Worm (Caenorhabditis elegans) whole organism, L4 larva: ENCODE results near the gene daf-14.

ENCODE experiments used
- aha-1 ChIP-seq: fragments of 150-350 bp; peaks from one replicate; lab custom pipeline; 2014; ENCODE audit warnings: missing biosample characterization, missing genetic modification characterization
- ceh-82 ChIP-seq: sonication (generic microtip); optimal IDR thresholded peaks from 2 replicates; lab custom pipeline; 2017; ENCODE audit warnings: missing biosample characterization, missing genetic modification characterization
- lin-39 ChIP-seq: fragments of 150-350 bp; optimal IDR thresholded peaks from 2 replicates; lab custom pipeline; 2014; ENCODE audit warnings: missing biosample characterization, missing genetic modification reagents, missing genetic modification characterization
- lsy-2 ChIP-seq, 2 experiments: fragments of 150-350 bp in 1 of 2; sonication (generic microtip) in 1 of 2; optimal IDR thresholded peaks; 2 replicates each; lab custom pipeline; 2014 to 2017; ENCODE audit warnings: missing biosample characterization in 2 of 2, missing genetic modification characterization in 2 of 2
- nhr-237 ChIP-seq: sonication (generic microtip); optimal IDR thresholded peaks from 2 replicates; lab custom pipeline; 2017; ENCODE audit warnings: missing biosample characterization, missing genetic modification characterization
- unc-62 ChIP-seq, 3 experiments: fragments of 150-350 bp in 1 of 3; sonication (generic microtip); optimal IDR thresholded peaks in 2 of 3; peaks in 1 of 3; 1 replicate in 1 of 3; 2 replicates in 2 of 3; lab custom pipeline; 2014 to 2017; ENCODE audit warnings: missing biosample characterization in 3 of 3, missing genetic modification characterization in 3 of 3, missing genetic modification reagents in 3 of 3, missing genotype in 1 of 3

ce11 chrIV:10232456-10232855 is 18.0 kb upstream of the daf-14 start, which contains the start of gene F01G10.4:
- TF ChIP-seq lin-39 (tag; lab: Kevin White, UChicago) (no peak), aha-1 (tag; lab: Kevin White, UChicago) (no peak), nhr-237 (tag; lab: Kevin White, UChicago) (no peak), ceh-82 (tag; lab: Kevin White, UChicago) (no peak), unc-62 (GFP tag; optimal IDR thresholded peaks at IDR 0.05 in 1 of 2; lab: Kevin White, UChicago) (no peak), unc-62 (tag; optimal IDR thresholded peaks at IDR 0.05; lab: Kevin White, UChicago) (no peak), lsy-2 (tag; optimal IDR thresholded peaks at IDR 0.05; lab: Kevin White, UChicago) (no peak)
